Worm (Caenorhabditis elegans) whole organism, young adult: Measurements from ENCODE around the gene mlt-8.

ENCODE experiments used
- D2030.7 ChIP-seq: fragments of 200-800 bp; sonication (Bioruptor generic); IDR thresholded peaks from 2 replicates; pipeline ENCODE4 v1.3.6; 2022; ENCODE audit warnings: missing genetic modification reagents, missing genetic modification characterization, missing compliant biosample characterization
- egl-18 ChIP-seq: fragments of 200-800 bp; sonication (Bioruptor generic); IDR thresholded peaks from 2 replicates; pipeline ENCODE4 v1.3.6; 2022; ENCODE audit warnings: missing genetic modification reagents, missing genetic modification characterization, missing compliant biosample characterization
- hsf-1 ChIP-seq: fragments of 200-800 bp; sonication (Bioruptor generic); IDR thresholded peaks from 2 replicates; pipeline ENCODE4 v1.3.6; 2022; ENCODE audit warnings: missing genetic modification reagents, missing genetic modification characterization, missing compliant biosample characterization
- nfya-2 ChIP-seq: fragments of 200-800 bp; sonication (Bioruptor generic); IDR thresholded peaks from 2 replicates; pipeline ENCODE4 v1.3.6; 2022; ENCODE audit warnings: missing genetic modification reagents, missing genetic modification characterization, missing compliant biosample characterization
- snpc-4 ChIP-seq, 5 experiments: fragments of 150-350 bp in 1 of 5; sonication (generic microtip) in 4 of 5; optimal IDR thresholded peaks; 2 replicates each; lab custom pipeline; 2014 to 2018; ENCODE audit warnings: missing genetic modification characterization in 5 of 5, missing biosample characterization in 3 of 5, antibody characterized with exemption in 2 of 5, mild to moderate bottlenecking in 2 of 5, missing compliant biosample characterization in 2 of 5, missing genotype in 2 of 5, moderate library complexity in 2 of 5, missing genetic modification reagents in 1 of 5
- unc-130 ChIP-seq: sonication (generic microtip); optimal IDR thresholded peaks from 2 replicates; lab custom pipeline; 2016; ENCODE audit warnings: missing genetic modification reagents, missing genetic modification characterization, missing compliant biosample characterization
- ztf-25 ChIP-seq: fragments of 200-800 bp; sonication (Bioruptor generic); IDR thresholded peaks from 2 replicates; pipeline ENCODE4 v1.3.6; 2022; ENCODE audit warnings: missing genetic modification reagents, missing genetic modification characterization, missing compliant biosample characterization

- no peak for TF ChIP-seq D2030.7 (GFP tag; lab: Robert Waterston, UW)
- TF ChIP-seq snpc-4 (GFP tag; optimal IDR thresholded peaks at IDR 0.05; lab: Kevin White, UChicago), result no peak
- TF ChIP-seq snpc-4 (tag; optimal IDR thresholded peaks at IDR 0.05; lab: Kevin White, UChicago), result no peak
- TF ChIP-seq egl-18 (GFP tag; lab: Robert Waterston, UW), result no peak
- no peak for TF ChIP-seq unc-130
- no peak for TF ChIP-seq hsf-1 (GFP tag; lab: Robert Waterston, UW)
- no peak for TF ChIP-seq ztf-25
- no peak for TF ChIP-seq nfya-2 (GFP tag; lab: Robert Waterston, UW)
Observed at ce11 chrII:556185-556584, 15.7 kb downstream of the mlt-8 start, which contains the start of the genes C09E8.1 and C09E8.6.
